Worm (Caenorhabditis elegans): ENCODE results near the gene oac-57.

ce11 chrIV:12305956-12306355, 1.7 kb downstream of the oac-57 start:
- TF ChIP-seq ceh-6 (GFP tag; optimal IDR thresholded peaks at IDR 0.05) (no peak), nfya-1 (tag; optimal IDR thresholded peaks at IDR 0.05) (no peak), hlh-15 (tag; optimal IDR thresholded peaks at IDR 0.05) (no peak), ama-1 (optimal IDR thresholded peaks at IDR 0.05) (no peak), unc-3 (GFP tag; conservative IDR thresholded peaks at IDR 0.05) (no peak), unc-3 (tag; optimal IDR thresholded peaks at IDR 0.05) (no peak), fkh-10 (GFP tag; optimal IDR thresholded peaks at IDR 0.05) (no peak), nhr-11 (tag; optimal IDR thresholded peaks at IDR 0.05) (no peak), hlh-30 (tag; optimal IDR thresholded peaks at IDR 0.05; ENCODE audit: insufficient read depth) (no peak)
